Fruit fly (Drosophila melanogaster) whole organism: ENCODE results near the gene Osi10b.

ENCODE experiments used
- EcR ChIP-seq, 2 experiments: fragments of >200 bp; optimal IDR thresholded peaks; 2 replicates each; lab custom pipeline; 2017; ENCODE audit warnings: missing biosample characterization in 2 of 2, missing genetic modification characterization in 2 of 2, missing genetic modification reagents in 2 of 2
- psq ChIP-seq: fragments of >200 bp; optimal IDR thresholded peaks from 2 replicates; lab custom pipeline; 2017

- TF ChIP-seq psq (lab: Kevin White, UChicago) (no peak), EcR (GFP tag; optimal IDR thresholded peaks at IDR 0.05; lab: Kevin White, UChicago) (no peak)
These were observed 11.1 kb upstream of the Osi10b start, which contains the start of gene Osi8 for dm6 chr3R:6254875-6255274.
